Fruit fly (Drosophila melanogaster): ENCODE results near the gene cl.

dm6 chr2L:5496468-5497093, 23.4 kb upstream of the cl start:
- TF ChIP-seq CG8478 (optimal IDR thresholded peaks at IDR 0.05) (no peak), pan (optimal IDR thresholded peaks at IDR 0.05) (no peak), psq (optimal IDR thresholded peaks at IDR 0.05) (no peak), Dll (optimal IDR thresholded peaks at IDR 0.05) (no peak), usp (GFP tag; optimal IDR thresholded peaks at IDR 0.05) (no peak)

Measured in whole organism.